Fruit fly (Drosophila melanogaster): Measurements from ENCODE around the gene CG9281.

DNA sequence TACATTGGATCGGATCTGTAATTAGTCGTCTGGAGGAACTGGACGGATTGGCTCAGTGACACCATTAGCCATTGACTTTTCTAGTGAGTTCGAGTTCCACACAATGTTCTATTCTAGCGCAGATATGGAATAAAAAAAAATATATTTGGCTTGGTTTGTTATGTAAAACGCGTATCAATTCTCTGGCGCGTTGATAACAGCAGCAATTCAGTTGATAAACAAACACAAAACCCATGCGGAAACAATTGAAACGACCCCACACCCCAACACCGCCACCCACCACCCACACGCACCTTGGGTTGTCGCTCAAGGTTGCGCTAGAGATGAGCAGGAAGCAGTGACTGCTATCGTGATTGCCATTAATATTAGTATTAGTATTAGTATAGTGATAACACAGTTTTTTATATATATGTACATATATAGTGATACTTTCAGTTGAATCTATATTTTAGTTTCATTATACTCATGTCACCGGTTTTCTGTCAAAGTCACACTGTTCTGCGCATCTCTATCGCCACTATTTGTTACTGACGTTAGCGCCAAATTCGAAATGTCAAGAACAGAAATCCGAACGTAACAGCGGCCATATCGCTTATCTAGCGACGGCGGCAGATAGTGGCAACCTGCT lies 12.6 kb downstream of the CG9281 start:
- TF ChIP-seq psq (GFP tag; optimal IDR thresholded peaks at IDR 0.05): peak; percentile 63
- TF ChIP-seq Fer2 (tag; optimal IDR thresholded peaks at IDR 0.05): peak; percentile 93
- peak; percentile 92 for TF ChIP-seq grau (tag; optimal IDR thresholded peaks at IDR 0.05)
- peak; percentile 85 for TF ChIP-seq CG17385 (GFP tag; optimal IDR thresholded peaks at IDR 0.05)

Measured in whole organism, embryonic.